Worm (Caenorhabditis elegans) whole organism, late embryonic: ENCODE measurements around the gene srd-35.

Experiments used
- C08G9.2 ChIP-seq: sonication (generic microtip); optimal IDR thresholded peaks from 2 replicates; lab custom pipeline; 2016; ENCODE audit warnings: mild to moderate bottlenecking, missing genetic modification characterization, moderate library complexity, missing compliant biosample characterization
- F13H6.1 ChIP-seq: sonication (generic microtip); optimal IDR thresholded peaks from 2 replicates; lab custom pipeline; 2016; ENCODE audit warnings: missing genetic modification characterization, missing compliant biosample characterization
- K02D7.2 ChIP-seq: sonication (generic microtip); optimal IDR thresholded peaks from 2 replicates; lab custom pipeline; 2017; ENCODE audit warnings: mild to moderate bottlenecking, missing genetic modification characterization, missing compliant biosample characterization
- K09A11.1 ChIP-seq: sonication (generic microtip); optimal IDR thresholded peaks from 2 replicates; lab custom pipeline; 2017; ENCODE audit warnings: antibody characterized with exemption, mild to moderate bottlenecking, missing genetic modification characterization, missing compliant biosample characterization; ENCODE audit not compliant: insufficient read depth
- T23F11.4 ChIP-seq: fragments of 200-800 bp; sonication (Bioruptor generic); optimal IDR thresholded peaks from 2 replicates; lab custom pipeline; 2018; ENCODE audit warnings: mild to moderate bottlenecking, missing genetic modification characterization, missing compliant biosample characterization
- Y22D7AL.16 ChIP-seq: sonication (generic microtip); optimal IDR thresholded peaks from 2 replicates; lab custom pipeline; 2016; ENCODE audit warnings: missing genetic modification characterization, missing compliant biosample characterization
- ceh-14 ChIP-seq: sonication (generic microtip); optimal IDR thresholded peaks from 2 replicates; lab custom pipeline; 2016; ENCODE audit warnings: missing genotype, missing genetic modification characterization, missing compliant biosample characterization
- ceh-22 ChIP-seq: sonication (generic microtip); optimal IDR thresholded peaks from 2 replicates; lab custom pipeline; 2017; ENCODE audit warnings: missing biosample characterization, missing genetic modification characterization
- ceh-24 ChIP-seq: sonication (generic microtip); optimal IDR thresholded peaks from 2 replicates; lab custom pipeline; 2016; ENCODE audit warnings: mild to moderate bottlenecking, missing genetic modification characterization, missing compliant biosample characterization
- ceh-45 ChIP-seq: fragments of 200-800 bp; sonication (Bioruptor generic); IDR thresholded peaks from 2 replicates; pipeline ENCODE4 v1.3.6; 2022; ENCODE audit warnings: missing genetic modification reagents, missing genetic modification characterization, missing compliant biosample characterization
- ceh-6 ChIP-seq: fragments of 200-800 bp; sonication (Bioruptor generic); optimal IDR thresholded peaks from 2 replicates; lab custom pipeline; 2018; ENCODE audit warnings: mild to moderate bottlenecking, missing genetic modification characterization, missing compliant biosample characterization
- che-1 ChIP-seq: sonication (generic microtip); optimal IDR thresholded peaks from 2 replicates; lab custom pipeline; 2016; ENCODE audit warnings: mild to moderate bottlenecking, missing genetic modification characterization, missing compliant biosample characterization
- dmd-4 ChIP-seq: sonication (generic microtip); optimal IDR thresholded peaks from 2 replicates; lab custom pipeline; 2016; ENCODE audit warnings: borderline replicate concordance, missing genetic modification characterization, missing compliant biosample characterization
- elt-2 ChIP-seq: sonication (generic microtip); optimal IDR thresholded peaks from 2 replicates; lab custom pipeline; 2016; ENCODE audit warnings: missing genetic modification reagents, missing genetic modification characterization, missing compliant biosample characterization
- ets-4 ChIP-seq: sonication (generic microtip); optimal IDR thresholded peaks from 2 replicates; lab custom pipeline; 2016; ENCODE audit warnings: missing genetic modification characterization, missing compliant biosample characterization
- eyg-1 ChIP-seq: sonication (generic microtip); optimal IDR thresholded peaks from 2 replicates; lab custom pipeline; 2016; ENCODE audit warnings: missing genotype, missing genetic modification characterization, missing compliant biosample characterization
- fax-1 ChIP-seq: sonication (generic microtip); optimal IDR thresholded peaks from 2 replicates; lab custom pipeline; 2016; ENCODE audit warnings: missing genotype, missing genetic modification characterization, missing compliant biosample characterization
- fkh-10 ChIP-seq: fragments of 150-350 bp; optimal IDR thresholded peaks from 2 replicates; lab custom pipeline; 2014; ENCODE audit warnings: missing biosample characterization, missing genetic modification reagents, missing genetic modification characterization
- hlh-13 ChIP-seq: fragments of 200-800 bp; sonication (Bioruptor generic); optimal IDR thresholded peaks from 2 replicates; lab custom pipeline; 2018; ENCODE audit warnings: mild to moderate bottlenecking, missing genetic modification characterization, missing compliant biosample characterization
- hlh-15 ChIP-seq: sonication (generic microtip); optimal IDR thresholded peaks from 2 replicates; lab custom pipeline; 2016; ENCODE audit warnings: missing genetic modification characterization, missing compliant biosample characterization
- hlh-6 ChIP-seq: sonication (generic microtip); optimal IDR thresholded peaks from 2 replicates; lab custom pipeline; 2016; ENCODE audit warnings: missing genotype, missing genetic modification characterization, missing compliant biosample characterization
- lim-6 ChIP-seq: sonication (generic microtip); optimal IDR thresholded peaks from 2 replicates; lab custom pipeline; 2016; ENCODE audit warnings: missing genetic modification characterization, missing compliant biosample characterization
- madf-2 ChIP-seq: sonication (generic microtip); optimal IDR thresholded peaks from 2 replicates; lab custom pipeline; 2017; ENCODE audit warnings: missing genetic modification characterization, missing compliant biosample characterization
- mec-3 ChIP-seq: sonication (generic microtip); optimal IDR thresholded peaks from 2 replicates; lab custom pipeline; 2016; ENCODE audit warnings: borderline replicate concordance, missing genetic modification characterization, missing compliant biosample characterization
- nhr-232 ChIP-seq: sonication (generic microtip); optimal IDR thresholded peaks from 2 replicates; lab custom pipeline; 2016; ENCODE audit warnings: missing genetic modification characterization, missing compliant biosample characterization
- npax-4 ChIP-seq: sonication (generic microtip); optimal IDR thresholded peaks from 2 replicates; lab custom pipeline; 2016; ENCODE audit warnings: missing genetic modification characterization, missing compliant biosample characterization
- pag-3 ChIP-seq: sonication (generic microtip); optimal IDR thresholded peaks from 2 replicates; lab custom pipeline; 2016; ENCODE audit warnings: missing compliant biosample characterization, missing genetic modification characterization, borderline replicate concordance
- pat-9 ChIP-seq: fragments of 200-800 bp; sonication (Bioruptor generic); optimal IDR thresholded peaks from 2 replicates; lab custom pipeline; 2018; ENCODE audit warnings: mild to moderate bottlenecking, missing genetic modification characterization, moderate library complexity, missing compliant biosample characterization
- pax-1 ChIP-seq: fragments of 150-350 bp; optimal IDR thresholded peaks from 2 replicates; lab custom pipeline; 2014; ENCODE audit warnings: missing biosample characterization, missing genetic modification characterization
- pha-2 ChIP-seq: sonication (generic microtip); optimal IDR thresholded peaks from 2 replicates; lab custom pipeline; 2017; ENCODE audit warnings: mild to moderate bottlenecking, missing genetic modification characterization, missing compliant biosample characterization
- pqm-1 ChIP-seq: sonication (generic microtip); optimal IDR thresholded peaks from 2 replicates; lab custom pipeline; 2016; ENCODE audit warnings: missing genetic modification characterization, missing compliant biosample characterization
- ref-2 ChIP-seq: sonication (generic microtip); optimal IDR thresholded peaks from 2 replicates; lab custom pipeline; 2016; ENCODE audit warnings: missing genetic modification characterization, missing compliant biosample characterization
- rnt-1 ChIP-seq: sonication (generic microtip); optimal IDR thresholded peaks from 2 replicates; lab custom pipeline; 2016; ENCODE audit warnings: missing genetic modification characterization, missing compliant biosample characterization
- sdc-2 ChIP-seq: sonication (generic microtip); optimal IDR thresholded peaks from 2 replicates; lab custom pipeline; 2016; ENCODE audit warnings: missing genotype, missing genetic modification characterization, missing compliant biosample characterization
- ttx-3 ChIP-seq: sonication (generic microtip); optimal IDR thresholded peaks from 2 replicates; lab custom pipeline; 2016; ENCODE audit warnings: missing genetic modification reagents, missing genetic modification characterization, missing compliant biosample characterization
- unc-42 ChIP-seq: sonication (generic microtip); optimal IDR thresholded peaks from 2 replicates; lab custom pipeline; 2016; ENCODE audit warnings: missing genotype, missing genetic modification characterization, missing compliant biosample characterization
- unc-55 ChIP-seq: sonication (generic microtip); optimal IDR thresholded peaks from 2 replicates; lab custom pipeline; 2017; ENCODE audit warnings: missing biosample characterization, missing genetic modification reagents, missing genetic modification characterization
- zip-5 ChIP-seq: sonication (generic microtip); optimal IDR thresholded peaks from 2 replicates; lab custom pipeline; 2016; ENCODE audit warnings: missing genetic modification characterization, missing compliant biosample characterization
- ztf-16 ChIP-seq: sonication (generic microtip); optimal IDR thresholded peaks from 2 replicates; lab custom pipeline; 2017; ENCODE audit warnings: missing genetic modification characterization, missing compliant biosample characterization

srd-35 gene

DNA sequence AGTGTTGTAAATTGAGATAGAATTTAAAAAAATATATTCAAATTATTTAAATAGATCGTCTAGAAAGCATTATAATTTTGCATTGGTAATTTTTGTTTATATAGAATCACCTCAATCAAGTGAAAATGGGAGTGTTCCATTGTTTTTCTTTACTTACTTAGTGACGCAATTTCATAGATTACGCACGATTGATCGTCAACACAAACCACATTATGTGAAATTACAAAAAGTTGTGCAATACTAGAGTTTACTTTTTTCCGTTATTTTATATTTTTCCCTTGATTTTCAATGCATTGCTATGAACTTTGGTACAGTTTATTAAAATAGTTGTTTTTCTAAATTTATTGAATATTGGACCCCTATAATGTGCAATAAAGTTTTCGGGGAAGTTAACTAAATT is 24.7 kb upstream of the srd-35 start, which contains the start of gene T16G1.5:
Gene T16G1.5, minus strand, starts transcription at position 119 of the 400 bp plus-strand sequence.
- TF ChIP-seq lim-6 (no peak), fkh-10 (no peak), ceh-22 (tag; lab: Kevin White, UChicago) (no peak), sdc-2 (tag; lab: Kevin White, UChicago) (no peak), hlh-15 (tag; lab: Kevin White, UChicago) (no peak), Y22D7AL.16 (tag; lab: Kevin White, UChicago) (no peak), pag-3 (tag; lab: Kevin White, UChicago) (no peak), pqm-1 (tag; lab: Kevin White, UChicago) (no peak), ceh-24 (tag; lab: Kevin White, UChicago) (no peak), zip-5 (tag; lab: Kevin White, UChicago) (no peak), ttx-3 (tag; lab: Kevin White, UChicago) (no peak), ref-2 (tag; lab: Kevin White, UChicago) (no peak), eyg-1 (no peak), dmd-4 (tag; lab: Kevin White, UChicago) (no peak)

DNA sequence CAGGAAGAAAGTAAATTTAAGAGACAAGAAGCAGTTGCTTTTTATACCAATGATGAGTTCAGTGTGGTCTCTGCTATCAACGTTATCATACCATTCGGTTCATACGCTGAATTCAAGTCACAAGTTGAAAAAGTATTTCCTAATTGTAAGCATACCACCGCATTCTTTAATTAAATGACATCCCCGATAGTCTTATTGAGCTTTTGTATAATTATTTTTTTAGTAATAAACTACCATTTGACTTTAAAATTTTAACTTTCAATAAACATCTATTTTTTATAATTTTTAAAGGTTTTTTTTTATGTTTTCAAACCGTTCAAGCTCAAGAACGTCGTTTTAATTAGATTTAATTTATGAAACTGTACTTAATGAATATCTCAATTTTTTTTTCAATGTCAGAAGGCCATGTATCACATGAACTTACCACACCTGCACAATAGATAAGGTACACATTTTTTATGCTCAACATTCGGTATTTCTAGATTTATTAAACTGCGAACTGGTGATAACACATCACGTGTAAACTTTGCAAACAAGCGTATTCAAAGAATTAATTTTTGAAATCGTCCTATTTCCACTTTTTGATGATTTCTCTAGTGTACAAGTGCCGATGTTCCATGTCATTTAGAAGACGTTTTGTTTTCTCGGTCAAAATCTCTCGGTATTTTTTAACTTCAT is 22.2 kb upstream of the srd-35 start, which contains the start of gene T16G1.4:
Gene T16G1.4, minus strand, starts transcription at position 51 of the 678 bp plus-strand sequence.
- no peak for TF ChIP-seq ceh-45
- no peak for TF ChIP-seq dmd-4 (tag; lab: Kevin White, UChicago)
- TF ChIP-seq ets-4 (tag; lab: Kevin White, UChicago), result no peak
- no peak for TF ChIP-seq pha-2
- no peak for TF ChIP-seq npax-4 (tag; lab: Kevin White, UChicago)
- no peak for TF ChIP-seq C08G9.2
- no peak for TF ChIP-seq mec-3 (tag; lab: Kevin White, UChicago)
- TF ChIP-seq fax-1, result no peak
- TF ChIP-seq T23F11.4 (GFP tag; lab: Kevin White, UChicago), result no peak
- TF ChIP-seq eyg-1, result no peak
- TF ChIP-seq elt-2, result no peak
- no peak for TF ChIP-seq K09A11.1 (tag; lab: Kevin White, UChicago)
- no peak for TF ChIP-seq nhr-232 (tag; lab: Kevin White, UChicago)
- TF ChIP-seq hlh-13 (GFP tag; lab: Kevin White, UChicago), result no peak
- TF ChIP-seq madf-2 (tag; lab: Kevin White, UChicago), result no peak
- no peak for TF ChIP-seq K02D7.2
- no peak for TF ChIP-seq ceh-24 (tag; lab: Kevin White, UChicago)

DNA sequence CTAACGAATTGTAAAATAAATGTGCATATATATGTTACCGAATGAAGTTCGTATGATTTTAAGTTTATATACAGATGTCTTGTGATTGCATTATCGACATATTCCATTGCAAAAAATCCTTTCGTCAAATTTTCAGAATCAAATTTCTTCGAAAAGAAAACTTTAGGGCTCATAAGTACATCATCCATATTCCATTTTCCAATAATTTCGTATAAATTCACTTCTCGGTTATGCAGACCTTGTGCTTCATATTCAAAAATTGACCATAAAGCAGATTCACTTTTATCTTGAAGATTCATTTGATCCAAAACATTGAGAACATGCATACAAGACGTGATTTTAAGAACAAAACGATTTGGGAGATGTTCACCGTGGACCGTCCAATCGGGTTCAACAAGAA is 20.8 kb upstream of the srd-35 start:
- TF ChIP-seq ceh-6 (no peak), elt-2 (no peak), pag-3 (tag; lab: Kevin White, UChicago) (no peak), fax-1 (no peak), rnt-1 (tag; lab: Kevin White, UChicago) (no peak), unc-55 (GFP tag; lab: Kevin White, UChicago) (no peak), pat-9 (tag; lab: Kevin White, UChicago) (no peak), hlh-15 (tag; lab: Kevin White, UChicago) (no peak), ets-4 (tag; lab: Kevin White, UChicago) (no peak), hlh-6 (tag; lab: Kevin White, UChicago) (no peak), che-1 (tag; lab: Kevin White, UChicago) (no peak), ztf-16 (tag; lab: Kevin White, UChicago) (no peak), unc-42 (tag; lab: Kevin White, UChicago) (no peak), pax-1 (no peak), ceh-14 (tag; lab: Kevin White, UChicago) (no peak), K02D7.2 (no peak), F13H6.1 (tag; lab: Kevin White, UChicago) (no peak)
